Fruit fly (Drosophila melanogaster): Measurements from ENCODE around the gene Pep.

Gene Pep

DNA sequence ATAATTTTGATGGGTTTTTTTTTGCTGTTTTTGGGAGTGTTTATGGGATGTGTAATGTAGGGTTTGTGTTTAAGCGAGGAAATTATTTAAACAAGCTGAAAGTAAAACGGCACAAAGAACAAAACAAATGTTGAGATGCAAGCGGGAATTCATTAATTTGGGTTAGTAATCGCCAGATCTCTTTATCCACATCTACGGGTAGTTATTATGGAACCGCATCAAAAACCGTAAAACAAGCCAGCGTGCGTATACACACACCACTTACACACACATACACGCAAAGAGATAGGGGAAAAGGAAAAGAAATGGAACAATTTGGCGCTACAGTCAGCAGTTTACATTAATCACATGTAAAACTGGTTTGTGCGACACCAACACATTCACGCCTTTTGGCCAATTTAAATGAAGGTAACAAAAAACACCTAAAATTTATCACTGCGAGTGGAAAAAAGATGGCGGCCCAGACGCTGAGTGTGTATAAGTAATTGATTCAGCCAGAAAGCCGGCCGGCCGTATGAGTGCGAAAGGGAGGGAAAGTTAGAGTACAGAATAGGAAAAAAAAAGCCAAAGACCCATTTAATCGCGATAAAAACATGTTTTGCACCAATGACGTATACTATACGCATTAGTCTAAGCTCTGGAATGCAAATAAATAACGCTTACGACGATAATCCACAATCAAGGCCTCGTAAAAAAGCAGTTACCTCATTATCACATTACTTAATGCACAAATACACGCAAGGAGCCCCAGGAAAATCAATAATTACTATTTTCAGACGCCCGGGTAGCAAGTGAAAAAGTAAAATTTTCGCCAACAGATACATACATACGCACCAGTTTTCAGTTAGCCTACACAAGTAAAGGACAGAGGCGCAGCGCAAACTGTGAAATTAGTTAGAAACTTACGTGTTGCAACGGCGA lies 591 bp downstream of the Pep start:
- no peak for TF ChIP-seq h (optimal IDR thresholded peaks at IDR 0.05)
- TF ChIP-seq insv (optimal IDR thresholded peaks at IDR 0.05): no peak
- TF ChIP-seq psq (optimal IDR thresholded peaks at IDR 0.05): no peak
- no peak for TF ChIP-seq ttk (optimal IDR thresholded peaks at IDR 0.05)
- TF ChIP-seq Myc (optimal IDR thresholded peaks at IDR 0.05): no peak
- no peak for TF ChIP-seq Sin3A (optimal IDR thresholded peaks at IDR 0.05)

dm6 chr3L:17642017-17642416 lies 2.8 kb downstream of the Pep start:
- TF ChIP-seq psq (optimal IDR thresholded peaks at IDR 0.05) (no peak), insv (optimal IDR thresholded peaks at IDR 0.05) (no peak), ttk (optimal IDR thresholded peaks at IDR 0.05) (no peak), Myc (optimal IDR thresholded peaks at IDR 0.05) (no peak), Sin3A (optimal IDR thresholded peaks at IDR 0.05) (no peak), h (optimal IDR thresholded peaks at IDR 0.05) (no peak)

- TF ChIP-seq psq (optimal IDR thresholded peaks at IDR 0.05) (no peak), h (optimal IDR thresholded peaks at IDR 0.05) (no peak), insv (optimal IDR thresholded peaks at IDR 0.05) (no peak), ttk (optimal IDR thresholded peaks at IDR 0.05) (no peak), Sin3A (optimal IDR thresholded peaks at IDR 0.05) (no peak), Myc (optimal IDR thresholded peaks at IDR 0.05) (no peak)
Measured at dm6 chr3L:17638649-17639048, 6.2 kb downstream of the Pep start.

DNA sequence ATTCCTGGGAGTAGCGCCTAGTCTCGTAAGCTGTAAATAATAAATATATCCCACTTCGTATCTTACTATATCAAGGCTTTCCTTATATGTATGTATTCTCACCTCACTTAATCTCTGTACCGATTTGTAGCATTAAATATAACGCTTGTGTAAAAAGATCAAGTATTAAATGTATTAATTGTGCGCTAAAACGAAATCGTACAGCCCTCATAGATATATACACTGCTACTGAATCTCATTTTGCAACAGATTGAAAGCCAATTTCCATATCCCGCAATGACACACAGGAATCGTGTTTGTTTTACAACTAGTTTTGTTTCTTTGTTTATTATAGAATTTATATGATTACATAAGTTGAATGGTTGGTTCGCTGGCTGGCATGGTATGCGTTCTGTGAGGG lies 7.0 kb downstream of the Pep start:
- no peak for TF ChIP-seq Sin3A (optimal IDR thresholded peaks at IDR 0.05)

DNA sequence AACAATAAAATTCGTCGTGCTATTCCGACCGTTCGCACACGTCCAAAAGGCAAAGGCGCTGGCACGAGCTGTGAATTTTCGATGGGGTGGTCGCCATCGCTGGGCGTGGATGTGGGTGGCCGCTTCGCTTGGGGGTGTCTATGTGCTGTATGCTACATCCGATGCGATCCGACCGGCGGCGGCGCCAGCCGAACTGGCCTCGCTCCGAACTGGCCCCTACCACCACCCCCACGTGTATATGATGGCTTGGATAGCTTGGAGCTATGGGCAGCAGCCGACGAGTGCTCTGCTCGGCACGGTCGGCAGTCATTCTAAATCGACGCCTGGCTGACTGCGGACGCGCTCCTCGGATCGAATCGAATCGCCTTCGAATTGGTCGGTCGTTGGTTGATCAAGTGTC lies 11.7 kb downstream of the Pep start, which contains the start of gene CG7497:
TSS of gene CG7497 (plus strand) at position 308 of the 400 bp plus-strand sequence.
- no peak for TF ChIP-seq Myc (optimal IDR thresholded peaks at IDR 0.05)
- no peak for TF ChIP-seq insv (optimal IDR thresholded peaks at IDR 0.05)
- TF ChIP-seq psq (optimal IDR thresholded peaks at IDR 0.05): no peak
- no peak for TF ChIP-seq ttk (optimal IDR thresholded peaks at IDR 0.05)
- TF ChIP-seq Sin3A (optimal IDR thresholded peaks at IDR 0.05): no peak
- TF ChIP-seq h (optimal IDR thresholded peaks at IDR 0.05): no peak

dm6 chr3L:17631247-17631646 lies 13.6 kb downstream of the Pep start:
- TF ChIP-seq h (optimal IDR thresholded peaks at IDR 0.05) (no peak), insv (optimal IDR thresholded peaks at IDR 0.05) (no peak), ttk (optimal IDR thresholded peaks at IDR 0.05) (no peak), Sin3A (optimal IDR thresholded peaks at IDR 0.05) (no peak), Myc (optimal IDR thresholded peaks at IDR 0.05) (no peak), psq (optimal IDR thresholded peaks at IDR 0.05) (no peak)

DNA sequence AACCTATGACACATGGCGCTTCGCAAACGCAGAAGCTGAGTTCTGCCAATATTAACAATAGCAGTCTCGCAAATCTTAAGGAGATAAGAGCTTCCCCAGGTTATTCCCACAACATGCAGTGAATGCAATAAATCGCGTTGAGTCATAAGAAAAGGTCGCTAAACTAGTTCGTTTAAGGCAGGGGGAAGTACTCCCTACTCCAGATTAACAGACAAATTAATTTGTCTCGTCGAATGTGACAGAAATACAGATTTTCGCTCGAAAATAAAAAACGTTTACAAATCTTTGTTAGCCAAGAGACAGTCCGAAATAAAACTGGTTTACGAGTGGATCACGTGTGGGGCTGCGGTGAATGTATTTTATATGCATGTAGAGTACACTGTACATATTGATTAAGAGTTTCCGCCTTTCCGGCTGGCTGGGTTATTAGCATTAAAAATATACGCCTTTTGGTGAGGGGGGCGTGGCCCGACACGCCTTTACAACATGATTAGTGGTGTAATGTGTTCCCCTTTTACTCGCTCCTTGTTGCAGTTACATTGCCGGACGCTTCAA lies 19.2 kb downstream of the Pep start:
- TF ChIP-seq Sin3A (optimal IDR thresholded peaks at IDR 0.05) (no peak), insv (optimal IDR thresholded peaks at IDR 0.05) (no peak), psq (optimal IDR thresholded peaks at IDR 0.05) (no peak), Myc (optimal IDR thresholded peaks at IDR 0.05) (no peak), h (optimal IDR thresholded peaks at IDR 0.05) (no peak), ttk (optimal IDR thresholded peaks at IDR 0.05) (no peak)

dm6 chr3L:17625014-17625413 lies 19.8 kb downstream of the Pep start:
- TF ChIP-seq Myc (optimal IDR thresholded peaks at IDR 0.05) (no peak), h (optimal IDR thresholded peaks at IDR 0.05) (no peak), psq (optimal IDR thresholded peaks at IDR 0.05) (no peak), ttk (optimal IDR thresholded peaks at IDR 0.05) (no peak), insv (optimal IDR thresholded peaks at IDR 0.05) (no peak), Sin3A (optimal IDR thresholded peaks at IDR 0.05) (no peak)

dm6 chr3L:17624208-17624826 lies 20.5 kb downstream of the Pep start:
- no peak for TF ChIP-seq h (optimal IDR thresholded peaks at IDR 0.05)

DNA sequence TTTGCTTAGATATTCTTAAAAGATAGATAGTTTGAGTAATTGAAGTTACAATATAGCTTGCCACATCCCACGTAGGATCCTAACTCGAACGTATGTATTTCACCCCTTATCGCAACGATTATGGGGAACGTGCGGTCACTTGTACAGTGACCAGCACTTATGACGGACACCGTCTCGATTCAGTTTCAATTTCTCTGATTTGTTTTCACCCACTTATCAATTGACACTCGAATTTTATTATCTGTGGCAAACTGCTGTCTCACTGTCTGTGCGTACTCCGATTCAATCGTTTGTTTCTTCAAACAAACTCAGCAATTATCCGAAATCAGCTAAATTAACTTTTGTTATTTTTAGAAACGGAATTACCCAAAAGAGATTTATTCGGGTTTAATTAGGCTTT lies 21.9 kb downstream of the Pep start:
- TF ChIP-seq insv (optimal IDR thresholded peaks at IDR 0.05) (no peak), ttk (optimal IDR thresholded peaks at IDR 0.05) (no peak), h (optimal IDR thresholded peaks at IDR 0.05) (no peak), Sin3A (optimal IDR thresholded peaks at IDR 0.05) (no peak), psq (optimal IDR thresholded peaks at IDR 0.05) (no peak), Myc (optimal IDR thresholded peaks at IDR 0.05) (no peak)

DNA sequence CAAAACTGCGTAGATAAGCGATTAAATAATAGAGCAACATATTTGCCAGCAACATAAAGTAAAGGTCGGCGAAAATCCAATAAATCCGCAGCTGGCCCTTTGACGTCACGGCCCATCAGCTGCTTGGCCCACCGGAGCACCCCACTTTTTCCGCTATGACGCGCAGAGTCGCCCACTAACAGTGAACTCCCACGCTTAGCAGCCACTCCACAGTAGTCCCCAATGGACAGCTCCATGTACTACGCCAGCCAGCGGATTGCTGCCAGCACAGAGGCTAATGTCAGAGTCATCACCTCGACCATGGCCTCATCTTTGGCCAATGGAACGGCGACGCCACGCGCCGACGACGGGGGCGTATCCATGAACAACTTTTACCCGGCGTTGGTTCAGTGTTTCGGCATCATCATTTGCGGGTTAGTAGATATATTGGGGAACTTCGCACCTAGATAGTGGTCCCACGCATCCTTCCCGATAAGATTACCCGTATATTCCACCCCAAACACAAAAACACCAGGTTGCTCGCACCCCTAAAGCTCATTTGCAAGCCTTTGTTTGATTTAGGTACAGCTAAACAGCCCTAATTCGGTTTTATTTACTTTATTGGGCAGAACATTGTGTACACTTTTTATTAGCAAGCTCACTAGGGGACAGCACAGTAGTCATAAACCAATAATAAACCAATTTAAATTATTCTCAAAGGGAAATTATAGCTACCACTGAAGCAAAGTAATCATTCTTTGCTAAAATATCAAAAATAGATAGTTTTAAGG lies 22.6 kb downstream of the Pep start:
- TF ChIP-seq psq (optimal IDR thresholded peaks at IDR 0.05) (no peak), Myc (optimal IDR thresholded peaks at IDR 0.05) (no peak), h (optimal IDR thresholded peaks at IDR 0.05) (no peak), ttk (optimal IDR thresholded peaks at IDR 0.05) (no peak), insv (optimal IDR thresholded peaks at IDR 0.05) (no peak), Sin3A (optimal IDR thresholded peaks at IDR 0.05) (no peak)

DNA sequence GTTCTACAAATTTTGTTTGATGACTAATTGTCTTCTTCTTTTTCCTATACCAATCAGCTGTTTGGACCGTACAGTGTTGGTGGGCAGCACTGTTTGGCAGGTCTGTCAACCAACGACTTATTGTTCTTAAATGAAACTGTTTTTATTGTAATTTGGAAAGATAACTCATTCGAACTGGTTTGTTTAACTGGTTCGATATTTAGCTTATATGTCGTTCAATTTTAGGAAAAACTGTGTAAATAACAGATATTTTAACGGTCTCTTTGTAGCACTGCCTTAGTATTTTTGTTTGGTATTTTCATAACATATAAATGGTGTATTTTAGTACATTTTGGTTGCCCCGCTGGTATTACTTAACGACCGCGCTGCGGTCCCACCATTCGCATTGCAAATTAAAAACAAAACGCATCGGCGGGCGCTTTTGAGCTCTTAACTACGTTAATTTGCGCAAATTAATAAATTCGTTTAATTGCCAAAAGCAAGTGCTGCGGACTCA lies 23.3 kb downstream of the Pep start, which contains the start of the genes Vps60 and anchor:
TSS of gene Vps60 (minus strand) at position 175 of the 496 bp plus-strand sequence.
TSS of gene anchor (plus strand) at position 374 of the 496 bp plus-strand sequence.
- TF ChIP-seq insv (optimal IDR thresholded peaks at IDR 0.05): no peak
- TF ChIP-seq ttk (optimal IDR thresholded peaks at IDR 0.05): no peak
- no peak for TF ChIP-seq Sin3A (optimal IDR thresholded peaks at IDR 0.05)
- TF ChIP-seq Myc (optimal IDR thresholded peaks at IDR 0.05): no peak
- TF ChIP-seq h (optimal IDR thresholded peaks at IDR 0.05): no peak
- TF ChIP-seq psq (optimal IDR thresholded peaks at IDR 0.05): no peak

Measured in Kc167 (cell line).